Fruit fly (Drosophila melanogaster): ENCODE data around the gene Rpt3R.

dm6 chr3R:9777941-9778360 is 21.6 kb upstream of the Rpt3R start, which contains the start of gene RpS29:
- TF ChIP-seq CG7101 (tag; optimal IDR thresholded peaks at IDR 0.05) (peak; percentile 86), Hr96 (GFP tag; optimal IDR thresholded peaks at IDR 0.05) (peak; percentile 87), kay (GFP tag; ENCODE audit: borderline replicate concordance) (no peak), CG7045 (GFP tag; optimal IDR thresholded peaks at IDR 0.05) (peak; percentile 42), Mnt (GFP tag; optimal IDR thresholded peaks at IDR 0.05) (peak; percentile 90), CG12768 (GFP tag; optimal IDR thresholded peaks at IDR 0.05) (peak; percentile 70)
